Worm (Caenorhabditis elegans): ENCODE data around the gene F47D12.7.

- no peak for TF ChIP-seq flt-1 (GFP tag; IDR thresholded peaks at IDR 0.05)
- TF ChIP-seq ref-1 (GFP tag; conservative IDR thresholded peaks at IDR 0.05): no peak
- no peak for TF ChIP-seq klf-2 (GFP tag; conservative IDR thresholded peaks at IDR 0.05)
- TF ChIP-seq ztf-23 (GFP tag; IDR thresholded peaks at IDR 0.05): no peak
- no peak for TF ChIP-seq T22C8.4 (GFP tag; IDR thresholded peaks at IDR 0.05)
- no peak for TF ChIP-seq tab-1 (GFP tag; IDR thresholded peaks at IDR 0.05)
- no peak for TF ChIP-seq ztf-29 (GFP tag; IDR thresholded peaks at IDR 0.05)
These were observed 14.5 kb upstream of the F47D12.7 start for ce11 chrIII:6310352-6310751.

Data from whole organism, midembryonic.